Worm (Caenorhabditis elegans) whole organism, L4 larva: ENCODE data around the gene srh-148.
"Not testable (repeated sequence)": the region's sequence is repeated elsewhere in the genome, so short reads cannot be mapped to it uniquely, and the experiment has no call there.

Experiments
- F44E2.7 ChIP-seq: fragments of 200-800 bp; sonication (Bioruptor generic); IDR thresholded peaks from 2 replicates; pipeline ENCODE4 v2.1.2; 2022; ENCODE audit warnings: missing genetic modification characterization, missing compliant biosample characterization
- R02D3.7 ChIP-seq: fragments of 150-350 bp; sonication (generic microtip); optimal IDR thresholded peaks from 3 replicates; lab custom pipeline; 2014; ENCODE audit warnings: missing biosample characterization, missing genetic modification characterization
- T20F7.1 ChIP-seq: fragments of 200-800 bp; sonication (Bioruptor generic); optimal IDR thresholded peaks from 2 replicates; lab custom pipeline; 2018; ENCODE audit warnings: mild to moderate bottlenecking, missing genetic modification characterization, missing compliant biosample characterization
- aha-1 ChIP-seq: fragments of 150-350 bp; peaks from one replicate; lab custom pipeline; 2014; ENCODE audit warnings: missing biosample characterization, missing genetic modification characterization
- ama-1 ChIP-seq: fragments of 150-350 bp; optimal IDR thresholded peaks from 2 replicates; lab custom pipeline; 2014; ENCODE audit warnings: inconsistent platforms, mixed read lengths
- ces-1 ChIP-seq: fragments of 150-350 bp; sonication (generic microtip); optimal IDR thresholded peaks from 4 replicates; lab custom pipeline; 2014; ENCODE audit warnings: missing biosample characterization, missing genetic modification reagents, missing genetic modification characterization
- ctbp-1 ChIP-seq: fragments of 200-800 bp; sonication (Bioruptor generic); IDR thresholded peaks from 2 replicates; pipeline ENCODE4 v1.3.6; 2022; ENCODE audit warnings: missing genetic modification reagents, missing genetic modification characterization, missing compliant biosample characterization
- dmd-9 ChIP-seq: fragments of 200-800 bp; sonication (Bioruptor generic); IDR thresholded peaks from 2 replicates; pipeline ENCODE4 v1.3.6; 2022; ENCODE audit warnings: missing genetic modification reagents, missing genetic modification characterization, missing compliant biosample characterization
- egl-27 ChIP-seq: sonication (generic microtip); optimal IDR thresholded peaks from 3 replicates; lab custom pipeline; 2017; ENCODE audit warnings: missing biosample characterization, missing genetic modification reagents, missing genetic modification characterization
- fos-1 ChIP-seq: fragments of 150-350 bp; optimal IDR thresholded peaks from 2 replicates; lab custom pipeline; 2014; ENCODE audit warnings: missing biosample characterization, missing genetic modification characterization
- hlh-30 ChIP-seq: sonication (generic microtip); optimal IDR thresholded peaks from 2 replicates; lab custom pipeline; 2017; ENCODE audit warnings: antibody characterized with exemption, mild to moderate bottlenecking, missing genetic modification characterization, missing compliant biosample characterization; ENCODE audit not compliant: insufficient read depth
- lim-7 ChIP-seq: fragments of 200-800 bp; sonication (Bioruptor generic); IDR thresholded peaks from 2 replicates; pipeline ENCODE4 v1.3.6; 2022; ENCODE audit warnings: missing genetic modification characterization, missing compliant biosample characterization
- lin-1 ChIP-seq: fragments of 200-800 bp; sonication (Bioruptor generic); IDR thresholded peaks from 2 replicates; pipeline ENCODE4 v1.3.6; 2022; ENCODE audit warnings: missing genetic modification reagents, missing genetic modification characterization, missing compliant biosample characterization
- lin-15B ChIP-seq: fragments of 150-350 bp; sonication (generic microtip); optimal IDR thresholded peaks from 3 replicates; lab custom pipeline; 2014; ENCODE audit warnings: missing biosample characterization, missing genetic modification characterization
- lin-39 ChIP-seq: fragments of 150-350 bp; optimal IDR thresholded peaks from 2 replicates; lab custom pipeline; 2014; ENCODE audit warnings: missing biosample characterization, missing genetic modification reagents, missing genetic modification characterization
- lsy-2 ChIP-seq, 2 experiments: fragments of 150-350 bp in 1 of 2; sonication (generic microtip) in 1 of 2; optimal IDR thresholded peaks; 2 replicates each; lab custom pipeline; 2014 to 2017; ENCODE audit warnings: missing biosample characterization in 2 of 2, missing genetic modification characterization in 2 of 2
- madf-9 ChIP-seq: fragments of 200-800 bp; sonication (Bioruptor generic); conservative IDR thresholded peaks from 2 replicates; pipeline ENCODE4 v1.3.6; 2022; ENCODE audit warnings: missing genetic modification reagents, missing genetic modification characterization, missing compliant biosample characterization
- mxl-2 ChIP-seq: fragments of 200-800 bp; sonication (Bioruptor generic); conservative IDR thresholded peaks from 2 replicates; pipeline ENCODE4 v1.3.6; 2022; ENCODE audit warnings: missing genetic modification reagents, missing genetic modification characterization, missing compliant biosample characterization
- nhr-10 ChIP-seq: fragments of 150-350 bp; optimal IDR thresholded peaks from 2 replicates; lab custom pipeline; 2014; ENCODE audit warnings: missing biosample characterization, missing genetic modification characterization
- nhr-102 ChIP-seq: sonication (generic microtip); optimal IDR thresholded peaks from 2 replicates; lab custom pipeline; 2016; ENCODE audit warnings: mild to moderate bottlenecking, missing genetic modification characterization, moderate library complexity, missing compliant biosample characterization
- nhr-237 ChIP-seq: sonication (generic microtip); optimal IDR thresholded peaks from 2 replicates; lab custom pipeline; 2017; ENCODE audit warnings: missing biosample characterization, missing genetic modification characterization
- nhr-42 ChIP-seq: fragments of 200-800 bp; sonication (Bioruptor generic); IDR thresholded peaks from 2 replicates; pipeline ENCODE4 v1.3.6; 2022; ENCODE audit warnings: missing genetic modification characterization, missing compliant biosample characterization
- nhr-76 ChIP-seq: fragments of 150-350 bp; optimal IDR thresholded peaks from 2 replicates; lab custom pipeline; 2014; ENCODE audit warnings: missing biosample characterization, missing genetic modification characterization
- sdz-12 ChIP-seq: fragments of 200-800 bp; sonication (Bioruptor generic); optimal IDR thresholded peaks from 2 replicates; lab custom pipeline; 2018; ENCODE audit warnings: mild to moderate bottlenecking, missing genetic modification characterization, missing compliant biosample characterization
- snpc-1.2 ChIP-seq: fragments of 200-800 bp; sonication (Bioruptor generic); IDR thresholded peaks from 2 replicates; pipeline ENCODE4 v1.3.6; 2022; ENCODE audit warnings: missing genetic modification reagents, missing genetic modification characterization, missing compliant biosample characterization
- spr-1 ChIP-seq: sonication (generic microtip); optimal IDR thresholded peaks from 2 replicates; lab custom pipeline; 2016; ENCODE audit warnings: mild to moderate bottlenecking, missing genetic modification characterization, missing compliant biosample characterization
- unc-39 ChIP-seq: sonication (generic microtip); optimal IDR thresholded peaks from 2 replicates; lab custom pipeline; 2017; ENCODE audit warnings: missing biosample characterization, missing genetic modification characterization
- unc-62 ChIP-seq, 3 experiments: fragments of 150-350 bp in 1 of 3; sonication (generic microtip); optimal IDR thresholded peaks in 2 of 3; peaks in 1 of 3; 1 replicate in 1 of 3; 2 replicates in 2 of 3; lab custom pipeline; 2014 to 2017; ENCODE audit warnings: missing biosample characterization in 3 of 3, missing genetic modification characterization in 3 of 3, missing genetic modification reagents in 3 of 3, missing genotype in 1 of 3
- ztf-7 ChIP-seq: fragments of 150-350 bp; optimal IDR thresholded peaks from 2 replicates; lab custom pipeline; 2014; ENCODE audit warnings: missing biosample characterization, missing genetic modification characterization

Gene srh-148

DNA sequence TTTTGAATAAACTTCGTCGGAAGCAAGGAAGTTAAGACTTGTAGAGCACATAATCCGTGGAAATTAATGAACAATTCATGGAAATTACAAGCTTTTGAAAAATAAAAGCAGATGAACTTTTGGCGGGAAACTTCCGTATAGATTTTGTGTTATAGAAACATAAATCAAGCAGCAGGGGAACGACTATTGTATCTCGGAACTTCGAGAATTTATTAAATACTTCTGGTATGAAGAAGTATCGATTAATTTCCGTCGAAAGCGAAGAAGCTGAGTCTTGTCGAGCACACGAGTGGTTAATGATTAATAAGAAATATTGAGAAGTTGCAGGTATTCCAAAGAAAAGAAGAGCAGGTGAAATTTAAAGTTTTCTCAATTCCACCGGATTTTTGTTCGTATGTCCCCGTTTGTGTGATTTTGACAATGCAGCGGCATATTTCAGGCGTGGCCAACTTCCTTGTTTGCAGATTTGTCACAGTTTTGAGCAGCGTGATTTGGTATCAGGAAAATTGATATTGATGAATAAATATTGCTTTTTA lies 7.8 kb downstream of the srh-148 start, which contains the start of gene srh-147:
TSS of gene srh-147 (minus strand) at position 51 of the 536 bp plus-strand sequence.
- peak in 1 of 2 experiments; percentile 48 for TF ChIP-seq unc-62 (GFP tag; optimal IDR thresholded peaks at IDR 0.05 in 1 of 2; lab: Kevin White, UChicago)
- TF ChIP-seq unc-62 (tag; optimal IDR thresholded peaks at IDR 0.05; lab: Kevin White, UChicago) = not testable (repeated sequence)

DNA sequence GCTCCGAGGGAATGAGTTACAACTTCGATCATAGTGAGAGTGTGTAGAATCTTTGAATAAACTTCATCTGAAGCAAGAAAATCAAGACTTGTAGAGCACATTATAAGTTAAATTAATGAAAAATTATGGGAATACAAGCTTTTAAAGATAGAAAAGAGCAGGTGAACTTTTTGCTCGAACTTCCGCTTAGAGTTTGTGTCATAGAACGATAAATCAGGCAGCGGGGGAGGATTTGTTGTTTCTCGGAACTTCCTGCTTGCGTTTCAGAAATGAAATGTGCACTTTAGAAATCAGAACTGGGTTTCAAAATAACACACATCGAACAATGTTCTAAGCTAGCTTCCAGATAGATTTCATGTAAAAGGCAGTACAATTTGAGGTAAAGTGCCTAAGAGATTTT lies 17.1 kb downstream of the srh-148 start, which contains the start of gene srh-149:
TSS of gene srh-149 (minus strand) at position 101 of the 400 bp plus-strand sequence.
- TF ChIP-seq fos-1 (tag; lab: Kevin White, UChicago) (no peak), mxl-2 (no peak), nhr-237 (tag; lab: Kevin White, UChicago) (no peak), aha-1 (tag; lab: Kevin White, UChicago) (peak; percentile 51)
- TF ChIP-seq, all 104 proteins: peak for 1

DNA sequence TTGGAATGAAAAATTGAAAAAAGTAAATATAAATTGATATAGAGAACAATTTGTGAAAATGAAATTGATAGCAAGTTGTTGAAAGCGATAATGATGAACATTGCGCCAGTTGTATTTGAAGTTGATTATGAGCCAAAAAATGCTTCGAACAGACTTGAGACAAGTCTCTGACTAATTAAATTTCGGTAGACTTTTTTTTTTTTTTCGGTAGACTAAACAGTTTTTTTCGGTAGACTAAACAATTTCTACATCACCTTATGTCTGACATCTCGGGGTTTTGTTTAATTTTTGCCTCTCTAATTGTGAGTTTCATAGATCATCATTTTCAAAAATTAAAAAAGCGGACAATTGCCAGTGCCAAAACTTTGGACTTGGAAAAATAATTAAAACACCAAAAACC lies 24.6 kb downstream of the srh-148 start, which contains the start of gene srbc-54:
TSS of gene srbc-54 (minus strand) at position 101 of the 400 bp plus-strand sequence.
- TF ChIP-seq lin-15B (tag; lab: Kevin White, UChicago) (no peak), ztf-7 (tag; lab: Kevin White, UChicago) (no peak), lim-7 (GFP tag; lab: Robert Waterston, UW) (no peak), dmd-9 (GFP tag; lab: Robert Waterston, UW) (no peak), T20F7.1 (GFP tag; lab: Kevin White, UChicago) (no peak), egl-27 (tag; lab: Kevin White, UChicago) (no peak), lin-1 (GFP tag; lab: Robert Waterston, UW) (no peak)

DNA sequence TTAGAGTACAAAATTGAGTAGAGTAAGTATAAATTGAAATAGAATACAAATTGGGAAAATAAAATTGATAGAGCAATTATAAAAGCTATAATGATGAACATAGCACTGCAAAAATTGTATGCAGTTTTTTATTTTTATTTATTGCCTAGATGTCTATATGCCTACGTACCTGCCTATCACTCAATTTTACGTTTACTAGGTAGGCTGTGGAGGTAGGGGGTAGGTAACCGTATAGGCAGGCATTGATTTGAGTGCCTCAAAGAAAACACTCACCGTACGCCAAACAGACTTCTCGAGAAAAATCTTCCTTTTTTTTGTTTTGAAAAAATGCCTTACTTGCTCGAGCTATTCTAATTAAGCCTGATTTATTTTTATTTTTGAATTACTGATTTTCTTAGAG lies 26.6 kb downstream of the srh-148 start, which contains the start of gene srbc-56:
TSS of gene srbc-56 (minus strand) at position 101 of the 400 bp plus-strand sequence.
- TF ChIP-seq ama-1 (no peak), sdz-12 (GFP tag; lab: Kevin White, UChicago) (no peak), lsy-2 (tag; optimal IDR thresholded peaks at IDR 0.05; lab: Kevin White, UChicago) (no peak), ctbp-1 (GFP tag; lab: Robert Waterston, UW) (no peak), nhr-76 (tag; lab: Kevin White, UChicago) (no peak), hlh-30 (no peak), lin-1 (GFP tag; lab: Robert Waterston, UW) (no peak), lin-39 (no peak), nhr-10 (tag; lab: Kevin White, UChicago) (no peak)

DNA sequence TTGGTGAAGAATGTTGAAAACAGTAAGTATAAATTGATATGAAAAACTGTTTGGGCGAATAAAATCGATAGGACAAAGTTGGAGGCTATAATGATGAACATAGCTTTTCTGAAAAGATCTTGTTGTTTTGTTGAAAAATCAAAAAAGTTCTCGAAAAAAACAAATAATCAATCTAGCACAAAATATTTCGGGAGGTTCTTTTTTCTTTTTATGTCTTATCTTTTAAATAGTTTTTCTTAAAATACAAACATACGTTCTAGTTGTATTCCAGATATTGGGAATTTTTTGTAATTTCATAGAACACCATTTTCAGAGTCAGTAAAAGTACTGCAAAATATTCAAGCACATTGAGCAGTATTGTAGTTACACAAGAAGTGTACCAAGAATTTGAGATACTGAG lies 28.3 kb downstream of the srh-148 start, which contains the start of gene srbc-55:
TSS of gene srbc-55 (minus strand) at position 101 of the 400 bp plus-strand sequence.
- TF ChIP-seq snpc-1.2 (GFP tag; lab: Robert Waterston, UW) (no peak), ztf-7 (tag; lab: Kevin White, UChicago) (no peak), F44E2.7 (GFP tag; lab: Robert Waterston, UW) (no peak), madf-9 (no peak), lin-15B (tag; lab: Kevin White, UChicago) (no peak), spr-1 (tag; lab: Kevin White, UChicago) (no peak), ces-1 (GFP tag; lab: Kevin White, UChicago) (no peak)

DNA sequence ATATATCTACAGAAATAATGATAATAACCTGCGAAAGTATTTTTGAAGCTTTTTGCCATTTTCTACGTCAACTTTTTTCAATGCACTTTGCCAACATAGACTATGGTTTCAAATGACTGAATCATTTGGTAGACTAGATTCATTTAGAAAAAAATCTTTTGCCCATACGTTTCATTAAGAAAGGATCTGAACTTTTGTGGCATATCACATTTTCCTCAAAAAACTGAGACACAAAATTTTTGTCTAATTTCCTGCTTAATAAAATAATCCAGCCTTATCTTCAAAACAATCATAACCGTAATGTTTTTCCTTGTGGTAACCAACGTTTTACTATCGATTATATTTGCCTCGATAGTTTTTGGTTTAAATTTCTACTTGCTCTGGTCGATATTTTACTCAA lies 32.1 kb downstream of the srh-148 start, which contains the start of gene srbc-51:
TSS of gene srbc-51 (plus strand) at position 301 of the 400 bp plus-strand sequence.
- TF ChIP-seq nhr-42 (GFP tag; lab: Robert Waterston, UW) (no peak), aha-1 (tag; lab: Kevin White, UChicago) (peak; percentile 59)

DNA sequence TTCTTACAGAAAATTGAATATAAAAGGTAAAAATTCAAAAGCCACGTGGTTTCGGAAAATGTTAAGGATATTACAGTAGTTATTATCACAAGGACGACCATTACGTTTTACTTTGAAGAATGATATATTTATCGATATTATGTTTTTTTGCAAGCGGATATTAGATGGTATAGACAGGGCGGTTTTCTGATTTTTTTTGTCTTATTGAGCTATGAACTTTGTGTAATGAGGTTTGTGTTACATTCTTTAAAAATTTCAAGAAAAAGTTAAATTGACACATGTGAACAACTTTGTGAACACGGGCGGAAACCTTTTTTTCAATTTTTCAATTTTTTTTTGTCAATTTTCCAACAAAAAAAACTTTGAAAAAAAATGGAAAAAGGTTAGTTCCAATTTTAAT lies 33.3 kb downstream of the srh-148 start, which contains the start of gene srbc-50:
TSS of gene srbc-50 (minus strand) at position 101 of the 400 bp plus-strand sequence.
- TF ChIP-seq R02D3.7 (tag; lab: Kevin White, UChicago) (no peak), mxl-2 (no peak), unc-39 (tag; lab: Kevin White, UChicago) (no peak), nhr-102 (tag; lab: Kevin White, UChicago) (no peak), lim-7 (GFP tag; lab: Robert Waterston, UW) (no peak)
